Fruit fly (Drosophila melanogaster): ENCODE data around the gene CG17270.

DNA sequence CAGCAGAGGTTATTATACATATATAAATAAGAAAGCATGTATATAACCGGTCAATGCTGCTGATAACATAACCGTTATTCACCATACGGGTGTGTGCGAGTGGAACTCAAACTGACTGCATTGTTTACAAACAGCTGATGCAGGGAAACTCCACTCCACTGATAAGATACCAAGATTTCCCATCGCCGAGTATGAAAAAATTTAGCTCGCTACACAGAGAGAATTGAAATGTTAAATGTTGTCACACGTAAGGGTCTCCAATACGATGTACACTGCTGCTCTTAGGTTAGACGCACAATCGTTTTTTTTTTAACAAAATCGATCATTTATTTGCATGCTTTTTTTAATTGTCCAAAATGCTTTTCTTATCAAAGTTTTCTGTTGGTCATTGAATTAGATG is 14.9 kb upstream of the CG17270 start:
- TF ChIP-seq CTCF (optimal IDR thresholded peaks at IDR 0.05) (no peak), CG8478 (optimal IDR thresholded peaks at IDR 0.05) (no peak)
